Fruit fly (Drosophila melanogaster) whole organism, embryonic: Measurements from ENCODE around the gene Dhc36C.

ENCODE experiments used
- BEAF-32 ChIP-seq: fragments of 200-800 bp; sonication (Bioruptor generic); optimal IDR thresholded peaks from 3 replicates; lab custom pipeline; 2017; ENCODE audit warnings: missing biosample characterization, missing genetic modification characterization, mild to moderate bottlenecking, moderate library complexity, missing genetic modification reagents
- Bgb ChIP-seq: fragments of 200-800 bp; sonication (Bioruptor generic); IDR thresholded peaks from 2 replicates; pipeline ENCODE4 v1.3.6; 2022; ENCODE audit warnings: missing biosample characterization, missing genetic modification characterization; ENCODE audit not compliant: partially characterized antibody
- CG10462 ChIP-seq: fragments of 200-800 bp; sonication (Bioruptor generic); optimal IDR thresholded peaks from 2 replicates; lab custom pipeline; 2016; ENCODE audit warnings: missing biosample characterization, missing genetic modification characterization
- CG10654 ChIP-seq: fragments of 200-800 bp; sonication (Bioruptor generic); optimal IDR thresholded peaks from 2 replicates; lab custom pipeline; 2016; ENCODE audit warnings: missing biosample characterization, missing genetic modification characterization
- CG11456 ChIP-seq: fragments of 200-800 bp; sonication (Bioruptor generic); IDR thresholded peaks from 3 replicates; pipeline ENCODE4 v1.3.6; 2022; ENCODE audit warnings: missing biosample characterization, missing genetic modification characterization
- CG11723 ChIP-seq: fragments of 200-800 bp; sonication (Bioruptor generic); optimal IDR thresholded peaks from 2 replicates; lab custom pipeline; 2017; ENCODE audit warnings: missing biosample characterization, mild to moderate bottlenecking, missing genetic modification characterization
- CG13424 ChIP-seq: fragments of 200-800 bp; sonication (Bioruptor generic); optimal IDR thresholded peaks from 2 replicates; lab custom pipeline; 2019; ENCODE audit warnings: missing biosample characterization, mild to moderate bottlenecking, missing genetic modification characterization, moderate library complexity
- CG14050 ChIP-seq: fragments of 200-800 bp; sonication (Bioruptor generic); IDR thresholded peaks from 3 replicates; pipeline ENCODE4 v1.3.6; 2022; ENCODE audit warnings: missing biosample characterization, missing genetic modification characterization
- CG14441 ChIP-seq: fragments of 200-800 bp; sonication (Bioruptor generic); IDR thresholded peaks from 2 replicates; pipeline ENCODE4 v1.3.6; 2022; ENCODE audit warnings: missing biosample characterization, missing genetic modification characterization
- CG15479 ChIP-seq: fragments of 200-800 bp; sonication (Bioruptor generic); optimal IDR thresholded peaks from 3 replicates; lab custom pipeline; 2019; ENCODE audit warnings: missing biosample characterization, mild to moderate bottlenecking, missing genetic modification characterization, moderate library complexity
- CG15601 ChIP-seq: fragments of 200-800 bp; sonication (Bioruptor generic); optimal IDR thresholded peaks from 3 replicates; lab custom pipeline; 2019; ENCODE audit warnings: missing biosample characterization, mild to moderate bottlenecking, missing genetic modification characterization, moderate library complexity
- CG2129 ChIP-seq: fragments of 200-800 bp; sonication (Bioruptor generic); IDR thresholded peaks from 2 replicates; pipeline ENCODE4 v1.3.6; 2022; ENCODE audit warnings: missing biosample characterization, missing genetic modification characterization; ENCODE audit not compliant: partially characterized antibody
- CG31441 ChIP-seq: fragments of 200-800 bp; sonication (Bioruptor generic); IDR thresholded peaks from 2 replicates; pipeline ENCODE4 v1.3.6; 2022; ENCODE audit warnings: missing biosample characterization, missing genetic modification characterization
- CG3847 ChIP-seq: fragments of 200-800 bp; sonication (Bioruptor generic); IDR thresholded peaks from 2 replicates; pipeline ENCODE4 v1.3.6; 2022; ENCODE audit warnings: missing biosample characterization, missing genetic modification characterization
- CG4820 ChIP-seq: fragments of 200-800 bp; sonication (Bioruptor generic); optimal IDR thresholded peaks from 3 replicates; lab custom pipeline; 2016; ENCODE audit warnings: missing biosample characterization, missing genetic modification characterization
- CG5180 ChIP-seq: fragments of 200-800 bp; sonication (Bioruptor generic); optimal IDR thresholded peaks from 3 replicates; lab custom pipeline; 2017; ENCODE audit warnings: missing biosample characterization, missing genetic modification characterization, mild to moderate bottlenecking, moderate library complexity, missing genetic modification reagents
- CG6272 ChIP-seq: fragments of 200-800 bp; sonication (Bioruptor generic); IDR thresholded peaks from 2 replicates; pipeline ENCODE4 v1.3.6; 2022; ENCODE audit warnings: missing biosample characterization, missing genetic modification characterization
- CG7928 ChIP-seq: fragments of 200-800 bp; sonication (Bioruptor generic); optimal IDR thresholded peaks from 2 replicates; lab custom pipeline; 2017; ENCODE audit warnings: missing biosample characterization, mild to moderate bottlenecking, missing genetic modification characterization
- CG9797 ChIP-seq: fragments of 200-800 bp; sonication (Bioruptor generic); optimal IDR thresholded peaks from 3 replicates; lab custom pipeline; 2018; ENCODE audit warnings: missing biosample characterization, mild to moderate bottlenecking, missing genetic modification characterization
- CG9876 ChIP-seq: fragments of 200-800 bp; sonication (Bioruptor generic); optimal IDR thresholded peaks from 2 replicates; lab custom pipeline; 2016; ENCODE audit warnings: missing biosample characterization, missing genetic modification characterization
- Dp ChIP-seq: fragments of 200-800 bp; sonication (Bioruptor generic); optimal IDR thresholded peaks from 2 replicates; lab custom pipeline; 2018; ENCODE audit warnings: missing biosample characterization, mild to moderate bottlenecking, missing genetic modification characterization, moderate library complexity
- Eip74EF ChIP-seq, 2 experiments: fragments of 200-800 bp in 1 of 2; fragments of >200 bp in 1 of 2; sonication (Bioruptor generic) in 1 of 2; optimal IDR thresholded peaks; 2 replicates each; lab custom pipeline; 2017 to 2019; ENCODE audit warnings: missing biosample characterization in 2 of 2, missing genetic modification characterization in 2 of 2, mild to moderate bottlenecking in 1 of 2, moderate library complexity in 1 of 2
- Elba2 ChIP-seq: fragments of 200-800 bp; sonication (Bioruptor generic); optimal IDR thresholded peaks from 3 replicates; lab custom pipeline; 2016; ENCODE audit warnings: missing biosample characterization, missing genetic modification characterization
- Ets97D ChIP-seq: fragments of 200-800 bp; sonication (Bioruptor generic); optimal IDR thresholded peaks from 3 replicates; lab custom pipeline; 2016; ENCODE audit warnings: missing biosample characterization, missing genetic modification characterization
- Gug ChIP-seq: fragments of 200-800 bp; sonication (Bioruptor generic); IDR thresholded peaks from 4 replicates; pipeline ENCODE4 v1.3.6; 2022; ENCODE audit warnings: missing biosample characterization, missing genetic modification characterization
- HLHmδ ChIP-seq: fragments of 200-800 bp; sonication (Bioruptor generic); optimal IDR thresholded peaks from 2 replicates; lab custom pipeline; 2018; ENCODE audit warnings: missing biosample characterization, mild to moderate bottlenecking, missing genetic modification characterization, moderate library complexity
- MESR4 ChIP-seq: fragments of 200-800 bp; sonication (Bioruptor generic); optimal IDR thresholded peaks from 2 replicates; lab custom pipeline; 2018; ENCODE audit warnings: missing biosample characterization, mild to moderate bottlenecking, missing genetic modification characterization, moderate library complexity
- NC2α ChIP-seq: fragments of 200-800 bp; sonication (Bioruptor generic); optimal IDR thresholded peaks from 2 replicates; lab custom pipeline; 2016; ENCODE audit warnings: missing biosample characterization, missing genetic modification characterization
- NFAT ChIP-seq: fragments of 200-800 bp; sonication (Bioruptor generic); IDR thresholded peaks from 2 replicates; pipeline ENCODE4 v1.3.6; 2022; ENCODE audit warnings: missing biosample characterization, missing genetic modification characterization
- Scr ChIP-seq: fragments of 200-800 bp; sonication (Bioruptor generic); IDR thresholded peaks from 2 replicates; pipeline ENCODE4 v1.3.6; 2022; ENCODE audit warnings: missing biosample characterization, missing genetic modification characterization; ENCODE audit not compliant: partially characterized antibody
- amos ChIP-seq: fragments of 200-800 bp; sonication (Bioruptor generic); IDR thresholded peaks from 2 replicates; pipeline ENCODE4 v1.3.6; 2022; ENCODE audit warnings: missing biosample characterization, missing genetic modification characterization; ENCODE audit not compliant: partially characterized antibody
- ase ChIP-seq: fragments of 200-800 bp; sonication (Bioruptor generic); IDR thresholded peaks from 3 replicates; pipeline ENCODE4 v1.3.6; 2022; ENCODE audit warnings: missing biosample characterization, missing genetic modification characterization
- gfzf ChIP-seq: fragments of 200-800 bp; sonication (Bioruptor generic); optimal IDR thresholded peaks from 2 replicates; lab custom pipeline; 2016; ENCODE audit warnings: missing biosample characterization, mild to moderate bottlenecking, missing genetic modification characterization, moderate library complexity
- grn ChIP-seq: fragments of 200-800 bp; sonication (Bioruptor generic); optimal IDR thresholded peaks from 3 replicates; lab custom pipeline; 2017; ENCODE audit warnings: missing biosample characterization, missing genetic modification characterization
- hbn ChIP-seq: fragments of 200-800 bp; sonication (Bioruptor generic); IDR thresholded peaks from 2 replicates; pipeline ENCODE4 v1.3.6; 2022; ENCODE audit warnings: missing biosample characterization, missing genetic modification characterization; ENCODE audit not compliant: partially characterized antibody
- her ChIP-seq: fragments of 200-800 bp; sonication (Bioruptor generic); optimal IDR thresholded peaks from 2 replicates; lab custom pipeline; 2016; ENCODE audit warnings: missing biosample characterization, missing genetic modification characterization
- inv ChIP-seq: fragments of 200-800 bp; sonication (Bioruptor generic); IDR thresholded peaks from 2 replicates; pipeline ENCODE4 v1.3.6; 2022; ENCODE audit warnings: missing biosample characterization, missing genetic modification characterization; ENCODE audit not compliant: partially characterized antibody
- kni ChIP-seq: fragments of 200-800 bp; sonication (Bioruptor generic); optimal IDR thresholded peaks from 3 replicates; lab custom pipeline; 2017; ENCODE audit warnings: mild to moderate bottlenecking, missing biosample characterization, missing genetic modification reagents, missing genetic modification characterization
- maf-S ChIP-seq: fragments of 200-800 bp; sonication (Bioruptor generic); optimal IDR thresholded peaks from 2 replicates; lab custom pipeline; 2016; ENCODE audit warnings: missing biosample characterization, missing genetic modification characterization
- oc ChIP-seq: fragments of 200-800 bp; sonication (Bioruptor generic); optimal IDR thresholded peaks from 2 replicates; lab custom pipeline; 2018; ENCODE audit warnings: missing biosample characterization, mild to moderate bottlenecking, missing genetic modification characterization, moderate library complexity
- onecut ChIP-seq: fragments of 200-800 bp; sonication (Bioruptor generic); IDR thresholded peaks from 2 replicates; pipeline ENCODE4 v1.3.6; 2022; ENCODE audit warnings: missing biosample characterization, missing genetic modification characterization
- otp ChIP-seq: fragments of 200-800 bp; sonication (Bioruptor generic); IDR thresholded peaks from 3 replicates; pipeline ENCODE4, ENCODE4 v1.3.6; 2022; ENCODE audit warnings: missing biosample characterization, missing genetic modification characterization
- pho ChIP-seq: fragments of 200-800 bp; sonication (Bioruptor generic); optimal IDR thresholded peaks from 2 replicates; lab custom pipeline; 2016; ENCODE audit warnings: missing biosample characterization, missing genetic modification characterization
- pros ChIP-seq: fragments of 200-800 bp; sonication (Bioruptor generic); optimal IDR thresholded peaks from 3 replicates; lab custom pipeline; 2019; ENCODE audit warnings: missing biosample characterization, mild to moderate bottlenecking, missing genetic modification characterization, moderate library complexity
- slou ChIP-seq: fragments of 200-800 bp; sonication (Bioruptor generic); optimal IDR thresholded peaks from 3 replicates; lab custom pipeline; 2016; ENCODE audit warnings: missing biosample characterization, missing genetic modification characterization
- sug ChIP-seq: fragments of 200-800 bp; optimal IDR thresholded peaks from 2 replicates; lab custom pipeline; 2019; ENCODE audit warnings: missing biosample characterization, mild to moderate bottlenecking, missing genetic modification characterization, moderate library complexity
- trem ChIP-seq: fragments of 200-800 bp; optimal IDR thresholded peaks from 3 replicates; lab custom pipeline; 2019; ENCODE audit warnings: missing biosample characterization, mild to moderate bottlenecking, missing genetic modification characterization, moderate library complexity
- twi ChIP-seq: fragments of 200-800 bp; optimal IDR thresholded peaks from 2 replicates; lab custom pipeline; 2019; ENCODE audit warnings: missing biosample characterization, mild to moderate bottlenecking, missing genetic modification characterization, moderate library complexity
- wor ChIP-seq: fragments of 200-800 bp; sonication (Bioruptor generic); IDR thresholded peaks from 2 replicates; pipeline ENCODE4 v1.3.6; 2022; ENCODE audit warnings: missing biosample characterization, missing genetic modification characterization

The Dhc36C gene

DNA sequence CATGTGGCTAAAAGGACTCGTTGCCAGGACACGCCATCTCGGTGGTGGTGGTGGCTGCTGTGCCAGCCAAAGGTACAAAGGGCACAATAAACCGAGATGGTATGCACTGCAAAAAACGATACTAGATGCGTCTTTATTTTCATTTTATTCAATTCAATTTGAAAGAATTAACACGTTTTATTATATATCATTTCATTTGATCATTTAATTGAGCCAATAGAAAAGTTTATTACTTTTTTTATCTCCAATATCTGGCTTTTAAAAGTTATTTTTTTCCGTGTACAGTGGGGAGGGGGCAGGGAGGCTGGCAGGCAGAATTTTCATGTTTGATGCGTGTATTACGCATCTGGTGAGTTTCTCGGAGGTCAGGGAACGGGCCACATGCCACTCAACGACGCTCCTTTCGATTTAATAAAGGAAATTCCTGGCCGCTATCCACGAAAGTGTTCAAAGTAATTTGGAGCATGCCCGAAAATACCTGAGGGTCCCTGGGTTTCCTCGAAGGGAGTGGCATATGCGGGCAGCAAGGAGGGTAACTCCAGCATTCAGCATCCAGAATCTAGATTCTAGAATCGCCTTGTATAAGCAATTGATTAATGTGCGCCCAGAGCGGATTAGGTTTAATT lies 13.0 kb downstream of the Dhc36C start (continued):
- TF ChIP-seq inv (GFP tag; lab: Robert Waterston, UW) (no peak), Gug (GFP tag; lab: Robert Waterston, UW) (peak; percentile 48; the same call in 2 of the 4 replicates), CG31441 (GFP tag; lab: Robert Waterston, UW) (peak; percentile 92), CG14050 (GFP tag; lab: Robert Waterston, UW) (peak; percentile 65), twi (tag; lab: Kevin White, UChicago) (peak; percentile 86), MESR4 (GFP tag; lab: Kevin White, UChicago) (peak; percentile 4), amos (GFP tag; lab: Robert Waterston, UW) (no peak), Bgb (GFP tag; lab: Robert Waterston, UW) (no peak), slou (peak; percentile 85), CG15601 (peak; percentile 91), Eip74EF (GFP tag; optimal IDR thresholded peaks at IDR 0.05; lab: Kevin White, UChicago) (peak in 1 of 2 experiments; percentile 78), CG9876 (GFP tag; lab: Kevin White, UChicago) (peak; percentile 30), gfzf (GFP tag; lab: Kevin White, UChicago) (no peak), CG13424 (tag; lab: Kevin White, UChicago) (peak; percentile 94), wor (peak; percentile 81), CG5180 (GFP tag; lab: Kevin White, UChicago) (peak; percentile 80), CG3847 (GFP tag; lab: Robert Waterston, UW) (peak; percentile 77), sug (tag; lab: Kevin White, UChicago) (no peak), CG14441 (peak; percentile 75), hbn (GFP tag; lab: Robert Waterston, UW) (no peak), maf-S (no peak), otp (GFP tag; lab: Robert Waterston, UW) (peak; percentile 77), NFAT (GFP tag; lab: Robert Waterston, UW) (peak; percentile 49), CG10654 (GFP tag; lab: Kevin White, UChicago) (peak; percentile 76), trem (tag; lab: Kevin White, UChicago) (peak; percentile 90), ase (GFP tag; lab: Robert Waterston, UW) (peak; percentile 83), Scr (GFP tag; lab: Robert Waterston, UW) (no peak), pros (GFP tag; lab: Kevin White, UChicago) (peak; percentile 88), CG6272 (GFP tag; lab: Robert Waterston, UW) (peak; percentile 77), her (GFP tag; lab: Kevin White, UChicago) (no peak), CG4820 (peak; percentile 88), CG9797 (GFP tag; lab: Kevin White, UChicago) (peak; percentile 12), CG11723 (peak; percentile 70), CG7928 (GFP tag; lab: Kevin White, UChicago) (peak; percentile 42), Dp (GFP tag; lab: Kevin White, UChicago) (no peak), CG15479 (GFP tag; lab: Kevin White, UChicago) (no peak), kni (GFP tag; lab: Kevin White, UChicago) (peak; percentile 89), HLHmδ (GFP tag; lab: Kevin White, UChicago) (no peak), CG2129 (GFP tag; lab: Robert Waterston, UW) (no peak), CG11456 (GFP tag; lab: Robert Waterston, UW) (peak; percentile 60; the same call in 2 of the 3 replicates), NC2α (peak; percentile 66), BEAF-32 (GFP tag; lab: Kevin White, UChicago) (no peak), Ets97D (GFP tag; lab: Kevin White, UChicago) (peak; percentile 34), oc (tag; lab: Kevin White, UChicago) (peak; percentile 80), onecut (GFP tag; lab: Robert Waterston, UW) (peak; percentile 84), CG10462 (GFP tag; lab: Kevin White, UChicago) (peak; percentile 72), pho (no peak), grn (GFP tag; lab: Kevin White, UChicago) (peak; percentile 48), Elba2 (GFP tag; lab: Kevin White, UChicago) (peak; percentile 24)
